Comparison of ENCODE assay signal across 1 fruit fly cellular context in the genomic region with DNA sequence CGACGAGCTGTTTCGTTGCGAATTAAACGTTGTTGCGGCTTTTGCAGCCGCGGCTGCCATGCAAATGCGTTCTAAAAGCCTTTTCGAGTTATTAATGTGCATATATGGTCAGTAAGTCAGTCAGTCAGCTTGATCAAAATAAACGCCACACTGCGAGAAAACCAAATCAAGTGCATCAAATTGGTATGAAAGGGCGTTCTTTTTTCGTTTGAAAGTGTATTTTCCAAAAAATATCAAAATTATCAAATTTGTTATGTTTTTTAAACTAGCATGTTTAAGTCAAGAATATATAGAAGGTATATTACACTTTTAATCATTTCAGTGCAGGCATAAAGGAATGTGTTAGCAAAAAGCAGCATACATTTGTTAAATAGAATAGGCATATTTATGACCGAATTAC.
TF ChIP-seq lines count a peak whose summit lies in the region.

No protein-coding gene starts in this region.

TF ChIP-seq in whole organism, prepupa, 60 proteins besides CTCF, POLR2A, EP300 and RAD21 (continued from another document):
- TF ChIP-seq CG10631 (GFP tag; optimal IDR thresholded peaks at IDR 0.05; lab: Kevin White, UChicago) (no peak), CG6163 (GFP tag; IDR thresholded peaks at IDR 0.05; lab: Robert Waterston, UW) (peak; percentile 57; the same call in 2 of the 3 replicates), salr (GFP tag; optimal IDR thresholded peaks at IDR 0.05; lab: Kevin White, UChicago) (no peak), pdm3 (GFP tag; optimal IDR thresholded peaks at IDR 0.05; lab: Kevin White, UChicago) (peak; percentile 23), vri (GFP tag; optimal IDR thresholded peaks at IDR 0.05; lab: Kevin White, UChicago) (peak; percentile 10), CG11762 (GFP tag; optimal IDR thresholded peaks at IDR 0.05; lab: Kevin White, UChicago; ENCODE audit: insufficient read depth) (no peak), Eip78C (GFP tag; lab: Kevin White, UChicago) (peak; percentile 75), CG8119 (GFP tag; IDR thresholded peaks at IDR 0.05; lab: Robert Waterston, UW) (0 out of 3 replicates have a peak, but pooled peaks have one; percentile 33), Eip75B (GFP tag; optimal IDR thresholded peaks at IDR 0.05; lab: Kevin White, UChicago) (peak; percentile 21), Sox102F (GFP tag; optimal IDR thresholded peaks at IDR 0.05; lab: Kevin White, UChicago) (peak; percentile 35), CG3032 (tag; optimal IDR thresholded peaks at IDR 0.05; lab: Kevin White, UChicago) (no peak), OdsH (GFP tag; optimal IDR thresholded peaks at IDR 0.05; lab: Kevin White, UChicago) (peak; percentile 7), Hr39 (GFP tag; optimal IDR thresholded peaks at IDR 0.05; lab: Kevin White, UChicago) (peak; percentile 52), esn (GFP tag; optimal IDR thresholded peaks at IDR 0.05; lab: Kevin White, UChicago) (peak; percentile 34), CG11294 (GFP tag; IDR thresholded peaks at IDR 0.05; lab: Robert Waterston, UW) (peak; percentile 34; the same call in 1 of the 2 replicates), CG7368 (GFP tag; optimal IDR thresholded peaks at IDR 0.05; lab: Kevin White, UChicago) (peak; percentile 18)
